Worm (Caenorhabditis elegans) whole organism, L3 larva: ENCODE data around the gene csp-1.

Experiments
- ZK546.5 ChIP-seq: sonication (generic microtip); optimal IDR thresholded peaks from 2 replicates; lab custom pipeline; 2017; ENCODE audit warnings: missing biosample characterization, missing genetic modification characterization
- ceh-28 ChIP-seq: fragments of 150-350 bp; optimal IDR thresholded peaks from 2 replicates; lab custom pipeline; 2014; ENCODE audit warnings: missing biosample characterization, missing genetic modification reagents, missing genetic modification characterization
- ceh-9 ChIP-seq: sonication (generic microtip); optimal IDR thresholded peaks from 2 replicates; lab custom pipeline; 2018; ENCODE audit warnings: missing biosample characterization, missing genetic modification characterization
- daf-12 ChIP-seq: fragments of 150-350 bp; optimal IDR thresholded peaks from 2 replicates; lab custom pipeline; 2014; ENCODE audit warnings: missing biosample characterization, missing genetic modification reagents, missing genetic modification characterization
- egl-5 ChIP-seq: fragments of 150-350 bp; optimal IDR thresholded peaks from 2 replicates; lab custom pipeline; 2017; ENCODE audit warnings: missing biosample characterization, missing genetic modification reagents, missing genetic modification characterization, inconsistent platforms
- lin-15B ChIP-seq: fragments of 150-350 bp; optimal IDR thresholded peaks from 2 replicates; lab custom pipeline; 2014; ENCODE audit warnings: missing biosample characterization, missing genetic modification characterization
- nhr-11 ChIP-seq: fragments of 150-350 bp; optimal IDR thresholded peaks from 2 replicates; lab custom pipeline; 2014; ENCODE audit warnings: missing biosample characterization, missing genetic modification characterization
- nhr-12 ChIP-seq: fragments of 150-350 bp; optimal IDR thresholded peaks from 2 replicates; lab custom pipeline; 2014; ENCODE audit warnings: missing biosample characterization, missing genetic modification characterization
- unc-39 ChIP-seq: sonication (generic microtip); optimal IDR thresholded peaks from 4 replicates; lab custom pipeline; 2017; ENCODE audit warnings: missing biosample characterization, missing genetic modification characterization
- unc-62 ChIP-seq: fragments of 150-350 bp; sonication (generic microtip); optimal IDR thresholded peaks from 4 replicates; lab custom pipeline; 2014; ENCODE audit warnings: missing biosample characterization, missing genetic modification reagents, missing genetic modification characterization
- zag-1 ChIP-seq: fragments of 150-350 bp; optimal IDR thresholded peaks from 2 replicates; lab custom pipeline; 2014; ENCODE audit warnings: missing biosample characterization, missing genetic modification characterization
- ztf-11 ChIP-seq: fragments of 150-350 bp; optimal IDR thresholded peaks from 2 replicates; lab custom pipeline; 2014; ENCODE audit warnings: missing biosample characterization, missing genetic modification characterization

- TF ChIP-seq nhr-11 (tag; lab: Kevin White, UChicago) (no peak), egl-5 (tag; lab: Kevin White, UChicago) (no peak), unc-39 (tag; lab: Kevin White, UChicago) (no peak), nhr-12 (tag; lab: Kevin White, UChicago) (no peak), daf-12 (tag; lab: Kevin White, UChicago) (no peak), ceh-28 (tag; lab: Kevin White, UChicago) (no peak), ztf-11 (tag; lab: Kevin White, UChicago) (no peak), lin-15B (tag; lab: Kevin White, UChicago) (no peak), zag-1 (tag; lab: Kevin White, UChicago) (no peak), unc-62 (no peak), ceh-9 (tag; lab: Kevin White, UChicago) (no peak), ZK546.5 (no peak)
Observed at ce11 chrII:13567871-13568270, 33.1 kb upstream of the csp-1 start, which contains the start of gene Y48E1B.3.
